Worm (Caenorhabditis elegans) whole organism, young adult: ENCODE data around the gene Y42G9A.3.

Experiments
- athp-1 ChIP-seq: sonication (generic microtip); optimal IDR thresholded peaks from 2 replicates; lab custom pipeline; 2017; ENCODE audit warnings: mild to moderate bottlenecking, missing genetic modification characterization, missing compliant biosample characterization
- ets-4 ChIP-seq: fragments of 200-800 bp; sonication (Bioruptor generic); optimal IDR thresholded peaks from 2 replicates; lab custom pipeline; 2018; ENCODE audit warnings: mild to moderate bottlenecking, missing genetic modification characterization, missing compliant biosample characterization

- no peak for TF ChIP-seq ets-4 (GFP tag; lab: Kevin White, UChicago)
- TF ChIP-seq athp-1 (tag; lab: Kevin White, UChicago) = no peak
Observed at ce11 chrIII:6102762-6103161, 43.3 kb upstream of the Y42G9A.3 start, which contains the start of gene C05D10.4.
